Worm (Caenorhabditis elegans): ENCODE results near the gene C05D12.1.

Gene C05D12.1

ce11 chrII:11376598-11377108 is 38.9 kb downstream of the C05D12.1 start (continued):
- TF ChIP-seq dpl-1 (GFP tag; optimal IDR thresholded peaks at IDR 0.05) (no peak), somi-1 (GFP tag; optimal IDR thresholded peaks at IDR 0.05) (no peak), ztf-28 (GFP tag; IDR thresholded peaks at IDR 0.05) (peak; percentile 89), F39B2.1 (GFP tag; IDR thresholded peaks at IDR 0.05) (no peak), unc-130 (GFP tag; optimal IDR thresholded peaks at IDR 0.05) (peak; percentile 86), akir-1 (GFP tag; optimal IDR thresholded peaks at IDR 0.05) (no peak), hlh-12 (tag; optimal IDR thresholded peaks at IDR 0.05) (no peak), zfh-2 (GFP tag; conservative IDR thresholded peaks at IDR 0.05) (no peak), ama-1 (optimal IDR thresholded peaks at IDR 0.05) (peak; percentile 93), ama-1 (GFP tag; optimal IDR thresholded peaks at IDR 0.05) (no peak), B0019.2 (GFP tag; conservative IDR thresholded peaks at IDR 0.05) (peak; percentile 81), ZK185.1 (tag; optimal IDR thresholded peaks at IDR 0.05; ENCODE audit: poor library complexity, severe bottlenecking) (peak; percentile 12), egl-44 (GFP tag; IDR thresholded peaks at IDR 0.05) (no peak; the same call in 1 of the 2 replicates), egl-18 (GFP tag; IDR thresholded peaks at IDR 0.05) (no peak), zim-3 (tag; optimal IDR thresholded peaks at IDR 0.05) (peak; percentile 71), nfya-2 (GFP tag; IDR thresholded peaks at IDR 0.05) (no peak), ztf-3 (GFP tag; optimal IDR thresholded peaks at IDR 0.05) (no peak), lin-54 (GFP tag; optimal IDR thresholded peaks at IDR 0.05) (peak; percentile 89), lsl-1 (GFP tag; optimal IDR thresholded peaks at IDR 0.05) (peak; percentile 91), efl-1 (GFP tag; optimal IDR thresholded peaks at IDR 0.05) (peak; percentile 58), die-1 (tag; optimal IDR thresholded peaks at IDR 0.05) (peak; percentile 51), chd-7 (tag; optimal IDR thresholded peaks at IDR 0.05) (peak; percentile 84), athp-1 (tag; optimal IDR thresholded peaks at IDR 0.05) (peak; percentile 84), hmg-20 (GFP tag; IDR thresholded peaks at IDR 0.05) (no peak), Y95B8A.8 (GFP tag; IDR thresholded peaks at IDR 0.05) (peak; percentile 94), bed-1 (GFP tag; IDR thresholded peaks at IDR 0.05) (0 out of 2 replicates have a peak, but pooled peaks have one; percentile 75), fkh-3 (tag; optimal IDR thresholded peaks at IDR 0.05) (peak; percentile 91), C17E4.6 (GFP tag; IDR thresholded peaks at IDR 0.05) (peak; percentile 95), ceh-40 (GFP tag; IDR thresholded peaks at IDR 0.05) (0 out of 2 replicates have a peak, but pooled peaks have one; percentile 36), F22D6.2 (tag; optimal IDR thresholded peaks at IDR 0.05) (no peak), unc-62 (GFP tag; optimal IDR thresholded peaks at IDR 0.05) (no peak), pha-4 (tag; optimal IDR thresholded peaks at IDR 0.05) (no peak), F10E7.11 (tag; optimal IDR thresholded peaks at IDR 0.05) (no peak), F33H1.4 (GFP tag; IDR thresholded peaks at IDR 0.05) (peak; percentile 74), F23B12.7 (tag; optimal IDR thresholded peaks at IDR 0.05; ENCODE audit: insufficient read depth) (peak; percentile 31), let-526 (GFP tag; IDR thresholded peaks at IDR 0.05) (0 out of 2 replicates have a peak, but pooled peaks have one; percentile 39), snpc-1.3 (tag; optimal IDR thresholded peaks at IDR 0.05; ENCODE audit: insufficient read depth) (peak; percentile 88), B0035.1 (tag; optimal IDR thresholded peaks at IDR 0.05) (peak; percentile 33), F52B5.7 (tag; optimal IDR thresholded peaks at IDR 0.05) (peak; percentile 88), dox-1 (GFP tag; IDR thresholded peaks at IDR 0.05) (peak; percentile 97), lin-40 (tag; optimal IDR thresholded peaks at IDR 0.05) (peak; percentile 30), madf-3 (GFP tag; IDR thresholded peaks at IDR 0.05) (peak; percentile 76; the same call in 1 of the 2 replicates), T07F8.4 (tag; optimal IDR thresholded peaks at IDR 0.05) (no peak), bed-2 (GFP tag; IDR thresholded peaks at IDR 0.05) (no peak), madf-6 (GFP tag; IDR thresholded peaks at IDR 0.05) (peak; percentile 87), mes-4 (tag; optimal IDR thresholded peaks at IDR 0.05) (peak; percentile 13), xnd-1 (tag; optimal IDR thresholded peaks at IDR 0.05) (peak; percentile 65), aptf-2 (GFP tag; conservative IDR thresholded peaks at IDR 0.05) (no peak), hmg-1.2 (GFP tag; IDR thresholded peaks at IDR 0.05) (peak; percentile 85)
